Worm (Caenorhabditis elegans) whole organism, L4 larva: ENCODE results near the gene T14G8.4.

Experiments
- F37D6.2 ChIP-seq: sonication (generic microtip); optimal IDR thresholded peaks from 2 replicates; lab custom pipeline; 2016; ENCODE audit warnings: mild to moderate bottlenecking, missing genetic modification characterization, missing compliant biosample characterization
- Y105C5A.15 ChIP-seq: fragments of 200-800 bp; sonication (Bioruptor generic); IDR thresholded peaks from 2 replicates; pipeline ENCODE4 v1.3.6; 2022; ENCODE audit warnings: missing genetic modification characterization, missing compliant biosample characterization
- Y75B8A.6 ChIP-seq: fragments of 200-800 bp; sonication (Bioruptor generic); IDR thresholded peaks from 2 replicates; pipeline ENCODE4 v1.3.6; 2022; ENCODE audit warnings: missing genetic modification reagents, missing genetic modification characterization, missing compliant biosample characterization
- ceh-20 ChIP-seq: fragments of 200-800 bp; sonication (Bioruptor generic); IDR thresholded peaks from 2 replicates; pipeline ENCODE4 v1.3.6; 2022; ENCODE audit warnings: missing genetic modification reagents, missing genetic modification characterization, missing compliant biosample characterization
- ceh-28 ChIP-seq: fragments of 150-350 bp; optimal IDR thresholded peaks from 2 replicates; lab custom pipeline; 2014; ENCODE audit warnings: missing biosample characterization, missing genetic modification reagents, missing genetic modification characterization
- ceh-44 ChIP-seq: fragments of 200-800 bp; sonication (Bioruptor generic); IDR thresholded peaks from 2 replicates; pipeline ENCODE4 v1.3.6; 2022; ENCODE audit warnings: missing genetic modification reagents, missing genetic modification characterization, missing compliant biosample characterization
- ceh-82 ChIP-seq: sonication (generic microtip); optimal IDR thresholded peaks from 2 replicates; lab custom pipeline; 2017; ENCODE audit warnings: missing biosample characterization, missing genetic modification characterization
- daf-12 ChIP-seq: fragments of 150-350 bp; optimal IDR thresholded peaks from 2 replicates; lab custom pipeline; 2014; ENCODE audit warnings: missing biosample characterization, missing genetic modification reagents, missing genetic modification characterization
- dpl-1 ChIP-seq: fragments of 150-350 bp; optimal IDR thresholded peaks from 2 replicates; lab custom pipeline; 2014; ENCODE audit warnings: missing biosample characterization, missing genetic modification reagents, missing genetic modification characterization
- duxl-1 ChIP-seq: sonication (generic microtip); optimal IDR thresholded peaks from 2 replicates; lab custom pipeline; 2016; ENCODE audit warnings: mild to moderate bottlenecking, missing genetic modification characterization, moderate library complexity, missing compliant biosample characterization; ENCODE audit not compliant: poor library complexity
- dve-1 ChIP-seq: sonication (generic microtip); optimal IDR thresholded peaks from 2 replicates; lab custom pipeline; 2017; ENCODE audit warnings: antibody characterized with exemption, mild to moderate bottlenecking, missing genetic modification characterization, missing compliant biosample characterization; ENCODE audit not compliant: insufficient read depth
- egl-27 ChIP-seq: sonication (generic microtip); optimal IDR thresholded peaks from 3 replicates; lab custom pipeline; 2017; ENCODE audit warnings: missing biosample characterization, missing genetic modification reagents, missing genetic modification characterization
- fkh-10 ChIP-seq: fragments of 150-350 bp; optimal IDR thresholded peaks from 2 replicates; lab custom pipeline; 2014; ENCODE audit warnings: missing biosample characterization, missing genetic modification reagents, missing genetic modification characterization
- hlh-11 ChIP-seq: fragments of 200-800 bp; sonication (Bioruptor generic); optimal IDR thresholded peaks from 2 replicates; lab custom pipeline; 2018; ENCODE audit warnings: mild to moderate bottlenecking, missing genetic modification characterization, missing compliant biosample characterization
- jun-1 ChIP-seq: fragments of 150-350 bp; optimal IDR thresholded peaks from 2 replicates; lab custom pipeline; 2014; ENCODE audit warnings: missing biosample characterization, missing genetic modification reagents, missing genetic modification characterization
- lin-29 ChIP-seq: fragments of 200-800 bp; sonication (Bioruptor generic); IDR thresholded peaks from 2 replicates; pipeline ENCODE4 v1.3.6; 2022; ENCODE audit warnings: missing genetic modification reagents, missing genetic modification characterization, missing compliant biosample characterization
- mes-2 ChIP-seq: sonication (generic microtip); optimal IDR thresholded peaks from 2 replicates; lab custom pipeline; 2016; ENCODE audit warnings: missing genotype, mild to moderate bottlenecking, missing genetic modification characterization, missing compliant biosample characterization; ENCODE audit not compliant: poor library complexity, severe bottlenecking
- mxl-2 ChIP-seq: fragments of 200-800 bp; sonication (Bioruptor generic); conservative IDR thresholded peaks from 2 replicates; pipeline ENCODE4 v1.3.6; 2022; ENCODE audit warnings: missing genetic modification reagents, missing genetic modification characterization, missing compliant biosample characterization
- nhr-102 ChIP-seq: sonication (generic microtip); optimal IDR thresholded peaks from 2 replicates; lab custom pipeline; 2016; ENCODE audit warnings: mild to moderate bottlenecking, missing genetic modification characterization, moderate library complexity, missing compliant biosample characterization
- nhr-25 ChIP-seq: sonication (generic microtip); optimal IDR thresholded peaks from 2 replicates; lab custom pipeline; 2017; ENCODE audit warnings: missing genetic modification characterization, mild to moderate bottlenecking, missing compliant biosample characterization, antibody characterized with exemption, moderate library complexity, borderline replicate concordance; ENCODE audit not compliant: insufficient read depth
- nhr-28 ChIP-seq: fragments of 150-350 bp; optimal IDR thresholded peaks from 2 replicates; lab custom pipeline; 2014; ENCODE audit warnings: missing biosample characterization, missing genetic modification characterization
- nhr-6 ChIP-seq: fragments of 150-350 bp; optimal IDR thresholded peaks from 2 replicates; lab custom pipeline; 2014; ENCODE audit warnings: missing biosample characterization, missing genetic modification characterization
- php-3 ChIP-seq: fragments of 200-800 bp; sonication (Bioruptor generic); IDR thresholded peaks from 2 replicates; pipeline ENCODE4 v1.3.6; 2022; ENCODE audit warnings: missing genetic modification reagents, missing genetic modification characterization, missing compliant biosample characterization
- rbr-2 ChIP-seq: sonication (generic microtip); optimal IDR thresholded peaks from 2 replicates; lab custom pipeline; 2016; ENCODE audit warnings: missing genotype, missing genetic modification characterization, missing compliant biosample characterization
- set-16 ChIP-seq: fragments of 200-800 bp; sonication (Bioruptor generic); IDR thresholded peaks from 2 replicates; pipeline ENCODE4 v1.3.6; 2022; ENCODE audit warnings: missing genetic modification reagents, missing genetic modification characterization, missing compliant biosample characterization
- snpc-1.2 ChIP-seq: fragments of 200-800 bp; sonication (Bioruptor generic); IDR thresholded peaks from 2 replicates; pipeline ENCODE4 v1.3.6; 2022; ENCODE audit warnings: missing genetic modification reagents, missing genetic modification characterization, missing compliant biosample characterization
- spr-1 ChIP-seq: sonication (generic microtip); optimal IDR thresholded peaks from 2 replicates; lab custom pipeline; 2016; ENCODE audit warnings: mild to moderate bottlenecking, missing genetic modification characterization, missing compliant biosample characterization
- unc-62 ChIP-seq, 3 experiments: fragments of 150-350 bp in 1 of 3; sonication (generic microtip); optimal IDR thresholded peaks in 2 of 3; peaks in 1 of 3; 1 replicate in 1 of 3; 2 replicates in 2 of 3; lab custom pipeline; 2014 to 2017; ENCODE audit warnings: missing biosample characterization in 3 of 3, missing genetic modification characterization in 3 of 3, missing genetic modification reagents in 3 of 3, missing genotype in 1 of 3
- zag-1 ChIP-seq: fragments of 150-350 bp; optimal IDR thresholded peaks from 2 replicates; lab custom pipeline; 2014; ENCODE audit warnings: missing biosample characterization, missing genetic modification characterization
- zfp-3 ChIP-seq: fragments of 200-800 bp; sonication (Bioruptor generic); conservative IDR thresholded peaks from 2 replicates; pipeline ENCODE4 v1.3.6; 2022; ENCODE audit warnings: missing genetic modification reagents, missing genetic modification characterization, missing compliant biosample characterization
- zip-11 ChIP-seq: fragments of 200-800 bp; sonication (Bioruptor generic); IDR thresholded peaks from 2 replicates; pipeline ENCODE4 v1.3.6; 2022; ENCODE audit warnings: missing genetic modification characterization, missing compliant biosample characterization
- zip-2 ChIP-seq: fragments of 150-350 bp; optimal IDR thresholded peaks from 2 replicates; lab custom pipeline; 2014; ENCODE audit warnings: missing biosample characterization, missing genetic modification characterization
- ztf-7 ChIP-seq: fragments of 150-350 bp; optimal IDR thresholded peaks from 2 replicates; lab custom pipeline; 2014; ENCODE audit warnings: missing biosample characterization, missing genetic modification characterization

T14G8.4 gene

DNA sequence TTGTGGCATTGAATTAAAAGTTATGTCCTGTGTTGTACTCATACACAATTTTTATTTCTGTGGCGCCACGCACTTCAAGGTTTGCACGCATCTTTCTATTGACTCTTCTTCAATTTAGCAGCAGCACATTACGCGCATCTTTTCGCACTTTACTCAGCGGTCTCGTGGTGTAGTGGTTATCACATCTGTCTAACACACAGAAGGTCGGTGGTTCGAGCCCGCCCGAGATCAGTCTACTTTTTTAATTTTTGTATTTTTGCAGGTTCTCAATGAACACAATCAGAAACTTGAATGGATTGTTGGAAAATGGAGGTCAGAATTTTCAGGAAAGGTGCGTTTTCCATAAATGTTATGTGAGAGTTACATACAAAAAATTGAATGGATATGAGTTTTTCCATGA is 20.2 kb downstream of the T14G8.4 start (continued):
- TF ChIP-seq ztf-7 (tag; lab: Kevin White, UChicago) (peak; percentile 40), php-3 (peak; percentile 45; the same call in 1 of the 2 replicates), F37D6.2 (tag; lab: Kevin White, UChicago) (no peak), zip-2 (no peak), duxl-1 (tag; lab: Kevin White, UChicago) (peak; percentile 4), zip-11 (GFP tag; lab: Robert Waterston, UW) (no peak), nhr-6 (peak; percentile 6), dve-1 (tag; lab: Kevin White, UChicago) (peak; percentile 48), nhr-102 (tag; lab: Kevin White, UChicago) (peak; percentile 15), Y75B8A.6 (GFP tag; lab: Robert Waterston, UW) (peak; percentile 62; the same call in 1 of the 2 replicates), daf-12 (no peak), rbr-2 (tag; lab: Kevin White, UChicago) (peak; percentile 35), snpc-1.2 (GFP tag; lab: Robert Waterston, UW) (peak; percentile 89)

DNA sequence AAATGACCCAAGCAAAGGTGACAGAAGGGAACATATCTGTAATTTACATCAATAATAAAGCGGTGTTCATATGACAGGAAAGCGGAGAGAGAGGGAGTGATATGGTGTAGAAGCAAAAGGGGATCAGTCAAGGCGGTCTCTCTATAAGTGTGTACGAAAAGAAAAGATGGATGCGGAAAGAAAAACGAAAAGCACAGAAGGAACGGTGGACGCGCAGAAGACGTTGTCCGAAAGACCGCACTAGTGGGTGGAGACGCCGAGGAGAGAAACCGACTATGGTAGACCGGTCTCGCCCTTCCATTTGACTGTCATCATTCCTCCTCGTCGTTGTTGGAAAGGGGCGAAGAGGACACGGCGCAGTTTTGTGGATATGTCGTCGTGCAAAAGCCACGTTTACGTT is 20.7 kb downstream of the T14G8.4 start, which contains the start of gene C52G5.2:
Gene C52G5.2 (plus strand): TSS at position 301 of the 400 bp plus-strand sequence.
- TF ChIP-seq ceh-44 (GFP tag; lab: Robert Waterston, UW): no peak
- TF ChIP-seq set-16 (GFP tag; lab: Robert Waterston, UW): 0 out of 2 replicates have a peak, but pooled peaks have one; percentile 7

DNA sequence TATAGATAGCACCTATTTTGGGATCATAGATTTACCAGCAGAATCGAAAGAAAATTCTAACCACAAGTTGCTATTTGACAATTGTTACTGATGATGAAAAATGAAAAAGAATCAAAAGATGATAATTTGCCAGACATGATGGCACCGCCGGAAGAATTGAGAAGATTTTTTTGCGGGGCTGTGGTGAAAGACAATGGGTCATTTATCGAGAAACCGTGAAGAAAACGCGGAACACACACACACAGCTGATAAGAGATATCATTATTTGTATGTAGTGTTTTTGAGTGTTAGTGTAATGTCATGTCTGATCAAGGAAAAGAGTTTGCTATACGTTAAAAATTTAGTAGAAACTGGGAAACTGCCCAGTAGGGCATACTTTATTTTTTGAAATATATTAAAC is 28.8 kb downstream of the T14G8.4 start:
- no peak for TF ChIP-seq ceh-20 (GFP tag; lab: Robert Waterston, UW)
- no peak for TF ChIP-seq mxl-2 (GFP tag; lab: Robert Waterston, UW)
- no peak for TF ChIP-seq zfp-3 (GFP tag; lab: Robert Waterston, UW)
- TF ChIP-seq hlh-11 (tag; lab: Kevin White, UChicago): peak; percentile 37
- no peak for TF ChIP-seq ceh-28 (tag; lab: Kevin White, UChicago)
- no peak for TF ChIP-seq lin-29 (GFP tag; lab: Robert Waterston, UW)
- no peak for TF ChIP-seq nhr-25 (tag; lab: Kevin White, UChicago)
- TF ChIP-seq nhr-28 (tag; lab: Kevin White, UChicago): peak; percentile 53
- TF ChIP-seq mes-2: no peak
- TF ChIP-seq egl-27 (tag; lab: Kevin White, UChicago): no peak
- no peak for TF ChIP-seq Y105C5A.15 (GFP tag; lab: Robert Waterston, UW)
- no peak for TF ChIP-seq spr-1 (tag; lab: Kevin White, UChicago)
- no peak for TF ChIP-seq fkh-10
- TF ChIP-seq jun-1: no peak
- no peak for TF ChIP-seq F37D6.2 (tag; lab: Kevin White, UChicago)
- no peak for TF ChIP-seq dpl-1

DNA sequence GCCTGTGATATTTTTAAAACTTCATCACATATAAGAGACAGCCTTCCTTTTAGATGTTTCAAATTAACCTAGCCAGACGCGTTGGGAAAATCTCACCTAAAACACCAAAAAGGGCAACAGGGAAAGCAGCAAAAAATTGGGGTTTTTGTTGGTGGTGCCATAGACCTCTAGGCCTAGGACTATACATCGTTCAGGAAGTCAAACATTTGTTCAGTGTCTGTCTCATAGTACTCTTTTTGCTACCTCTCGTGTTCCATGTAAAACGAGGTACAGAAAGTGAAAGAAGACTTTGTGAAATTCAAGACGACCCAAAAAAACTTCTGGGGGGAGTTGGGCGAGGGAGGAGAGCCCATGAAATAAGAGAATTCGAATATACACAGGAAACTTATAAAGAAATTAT is 34.6 kb downstream of the T14G8.4 start:
- TF ChIP-seq zag-1 (tag; lab: Kevin White, UChicago): no peak
- TF ChIP-seq ceh-82 (tag; lab: Kevin White, UChicago): no peak
- TF ChIP-seq unc-62 (GFP tag; optimal IDR thresholded peaks at IDR 0.05 in 1 of 2; lab: Kevin White, UChicago): peak in 1 of 2 experiments; percentile 97
- TF ChIP-seq unc-62 (tag; optimal IDR thresholded peaks at IDR 0.05; lab: Kevin White, UChicago): no peak
- TF ChIP-seq zip-11 (GFP tag; lab: Robert Waterston, UW): no peak
